Worm (Caenorhabditis elegans): Measurements from ENCODE around the gene aex-2.

DNA sequence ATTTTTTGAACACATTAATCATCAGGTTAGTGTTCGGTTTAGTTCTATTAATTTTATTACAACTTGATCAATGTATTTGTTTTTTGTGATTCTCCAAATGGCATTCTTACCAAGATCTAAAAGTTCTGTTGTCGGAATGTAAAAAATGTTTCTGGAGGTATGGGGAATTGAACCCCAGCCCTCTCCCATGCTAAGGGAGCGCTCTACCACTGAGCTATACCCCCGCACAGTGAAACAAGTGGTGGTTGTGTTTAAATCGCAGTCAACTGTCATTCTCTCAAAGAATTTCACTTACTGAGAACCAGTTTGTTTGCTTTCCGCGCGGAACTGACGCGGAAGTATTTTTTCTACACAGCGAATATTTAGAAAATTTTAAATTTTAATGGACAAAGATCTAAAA is 15.2 kb downstream of the aex-2 start:
- peak; percentile 97 for TF ChIP-seq flt-1 (GFP tag; IDR thresholded peaks at IDR 0.05)
- TF ChIP-seq med-1 (GFP tag; optimal IDR thresholded peaks at IDR 0.05; ENCODE audit: insufficient read depth), result peak; percentile 77
- TF ChIP-seq ref-1 (GFP tag; conservative IDR thresholded peaks at IDR 0.05), result peak; percentile 86
- TF ChIP-seq ztf-23 (GFP tag; IDR thresholded peaks at IDR 0.05), result peak; percentile 94
- TF ChIP-seq cog-1 (tag; optimal IDR thresholded peaks at IDR 0.05), result peak; percentile 79
- peak; percentile 92 for TF ChIP-seq T22C8.4 (GFP tag; IDR thresholded peaks at IDR 0.05)
- TF ChIP-seq ztf-29 (GFP tag; IDR thresholded peaks at IDR 0.05), result peak; percentile 74
- peak; percentile 96 for TF ChIP-seq tab-1 (GFP tag; IDR thresholded peaks at IDR 0.05)
- peak; percentile 81 for TF ChIP-seq klf-2 (GFP tag; conservative IDR thresholded peaks at IDR 0.05)

Measured in whole organism, midembryonic.